Worm (Caenorhabditis elegans): ENCODE results near the gene Y75B8A.18.

DNA sequence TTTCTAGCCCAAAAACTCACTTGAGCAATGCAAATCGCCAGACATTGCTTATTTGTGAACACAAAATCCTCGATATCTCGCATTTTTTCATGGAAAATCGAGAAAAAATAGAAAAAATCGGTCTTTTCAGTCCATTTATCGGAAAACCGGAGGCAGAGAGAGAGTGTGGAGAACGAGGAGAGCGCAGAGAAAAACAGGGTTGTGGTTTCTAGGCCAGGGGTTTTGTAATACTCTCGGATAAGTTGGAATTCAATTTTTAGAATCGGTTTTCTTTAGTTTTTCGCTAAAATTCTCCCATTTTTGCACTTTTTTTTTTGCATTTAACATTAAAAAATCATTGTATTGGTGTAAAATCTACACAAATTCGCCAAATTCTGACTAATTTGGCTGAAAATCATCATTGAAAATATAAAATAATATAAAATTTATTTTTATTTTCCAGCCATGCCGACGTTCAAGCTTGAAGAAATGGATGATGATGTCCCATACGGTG is 47.6 kb upstream of the Y75B8A.18 start, which contains the start of the genes Y75B8A.24 and Y75B8A.25:
- TF ChIP-seq sea-1 (GFP tag; conservative IDR thresholded peaks at IDR 0.05) (no peak), ama-1 (optimal IDR thresholded peaks at IDR 0.05) (no peak), ets-7 (tag; optimal IDR thresholded peaks at IDR 0.05) (no peak), aly-1 (tag; optimal IDR thresholded peaks at IDR 0.05) (no peak), scrt-1 (GFP tag; IDR thresholded peaks at IDR 0.05) (no peak)

All from whole organism, early embryonic.